Worm (Caenorhabditis elegans): ENCODE results near the gene Y50D4B.6.

Gene Y50D4B.6

DNA sequence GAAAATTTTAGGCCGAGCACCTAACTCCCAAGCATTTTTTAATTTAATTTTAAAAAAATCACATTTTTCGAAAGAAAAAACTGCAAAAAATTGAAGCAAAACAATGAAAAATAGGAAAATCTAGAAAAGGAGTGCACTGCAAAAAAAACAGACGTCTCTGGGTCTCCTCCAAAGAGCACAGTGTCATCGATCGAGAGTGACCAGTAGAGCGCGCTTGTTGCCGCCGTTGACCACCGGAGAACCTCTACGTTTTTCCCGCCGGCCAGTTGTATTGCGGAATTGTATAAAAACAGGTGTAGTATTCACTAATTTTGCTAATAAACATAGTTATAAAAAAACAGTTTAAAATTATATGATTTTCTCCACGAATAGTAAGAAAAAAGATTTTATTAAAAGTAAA is 34.8 kb upstream of the Y50D4B.6 start (continued):
- TF ChIP-seq sea-2 (GFP tag; IDR thresholded peaks at IDR 0.05) (no peak), ceh-58 (GFP tag; IDR thresholded peaks at IDR 0.05) (no peak), cebp-2 (GFP tag; IDR thresholded peaks at IDR 0.05) (no peak), hlh-12 (tag; optimal IDR thresholded peaks at IDR 0.05) (no peak), mcd-1 (GFP tag; IDR thresholded peaks at IDR 0.05) (peak; percentile 68), repo-1 (tag; optimal IDR thresholded peaks at IDR 0.05) (no peak), nhr-90 (tag; optimal IDR thresholded peaks at IDR 0.05) (no peak), lin-26 (GFP tag; IDR thresholded peaks at IDR 0.05) (no peak), lin-35 (GFP tag; optimal IDR thresholded peaks at IDR 0.05) (no peak), dox-1 (GFP tag; IDR thresholded peaks at IDR 0.05) (no peak), snpc-4 (GFP tag; optimal IDR thresholded peaks at IDR 0.05) (no peak), snpc-4 (tag; optimal IDR thresholded peaks at IDR 0.05) (no peak), K11D2.4 (GFP tag; IDR thresholded peaks at IDR 0.05) (no peak), him-1 (tag; optimal IDR thresholded peaks at IDR 0.05) (no peak), ceh-40 (GFP tag; IDR thresholded peaks at IDR 0.05) (no peak), mxl-1 (tag; optimal IDR thresholded peaks at IDR 0.05) (no peak), madf-6 (GFP tag; IDR thresholded peaks at IDR 0.05) (peak; percentile 87), lsy-27 (tag; optimal IDR thresholded peaks at IDR 0.05; ENCODE audit: borderline replicate concordance, insufficient read depth) (no peak), F23B12.7 (tag; optimal IDR thresholded peaks at IDR 0.05; ENCODE audit: insufficient read depth) (no peak), chd-7 (tag; optimal IDR thresholded peaks at IDR 0.05) (no peak), mes-4 (tag; optimal IDR thresholded peaks at IDR 0.05) (no peak), madf-3 (GFP tag; IDR thresholded peaks at IDR 0.05) (no peak)

DNA sequence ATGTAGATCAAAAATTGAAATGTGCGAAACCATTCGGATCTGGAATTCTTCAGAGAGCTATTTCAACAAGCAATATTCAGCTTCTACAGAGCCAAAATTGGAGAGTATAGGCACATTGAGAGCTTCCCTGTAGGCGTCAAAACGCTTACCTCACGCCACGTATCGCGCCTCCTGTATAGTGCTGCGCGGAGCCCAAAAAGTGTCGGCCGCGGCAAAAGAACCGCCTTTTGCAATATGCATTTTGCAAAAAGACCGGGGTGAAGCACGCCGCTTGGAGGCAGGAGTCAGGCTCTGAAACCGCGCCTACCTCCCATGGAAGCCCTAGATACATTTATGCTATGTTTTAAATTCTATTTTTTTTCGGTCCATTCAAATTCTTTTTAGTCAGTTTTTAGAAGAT is 32.5 kb upstream of the Y50D4B.6 start:
- TF ChIP-seq snpc-4 (GFP tag; optimal IDR thresholded peaks at IDR 0.05) (peak; percentile 33), snpc-4 (tag; optimal IDR thresholded peaks at IDR 0.05) (peak in 2 of 4 experiments; percentile 81 to 85), snpc-1.1 (tag; optimal IDR thresholded peaks at IDR 0.05; ENCODE audit: insufficient read depth) (peak; percentile 63), hmg-1.2 (GFP tag; IDR thresholded peaks at IDR 0.05) (peak; percentile 53), tbx-9 (tag; optimal IDR thresholded peaks at IDR 0.05; ENCODE audit: borderline replicate concordance) (no peak)

DNA sequence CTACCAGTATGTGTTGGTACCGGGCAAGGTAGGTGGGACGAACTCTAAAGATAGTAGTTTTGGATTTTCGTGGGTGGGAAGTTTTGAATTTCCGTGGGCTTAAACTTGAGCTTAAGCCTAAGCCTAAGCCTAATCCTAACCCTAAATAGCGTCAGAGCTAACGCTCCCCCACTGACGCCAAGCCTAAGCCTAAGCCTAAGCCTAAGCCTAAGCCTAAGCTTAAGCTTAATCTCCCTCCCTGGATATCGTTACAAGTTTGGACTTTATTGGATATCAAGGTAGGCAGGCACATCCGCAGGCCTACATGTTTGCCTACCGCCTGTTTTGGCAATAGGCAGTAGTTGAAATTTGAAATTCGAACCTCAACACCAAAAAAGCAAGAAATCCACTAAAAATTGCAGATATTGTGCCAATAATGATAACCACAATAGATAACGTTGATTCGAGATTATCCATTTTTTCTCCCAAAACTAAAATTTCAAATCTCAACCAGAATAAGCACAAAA is 31.5 kb upstream of the Y50D4B.6 start, which contains the start of gene K10C9.4:
Gene K10C9.4 (minus strand): TSS at position 456 of the 506 bp plus-strand sequence.
- TF ChIP-seq B0035.1 (tag; optimal IDR thresholded peaks at IDR 0.05), result no peak
- no peak for TF ChIP-seq somi-1 (GFP tag; optimal IDR thresholded peaks at IDR 0.05)
- no peak for TF ChIP-seq chd-7 (tag; optimal IDR thresholded peaks at IDR 0.05)
- no peak for TF ChIP-seq F10E7.11 (tag; optimal IDR thresholded peaks at IDR 0.05)
- no peak for TF ChIP-seq Y95B8A.8 (GFP tag; IDR thresholded peaks at IDR 0.05)
- no peak for TF ChIP-seq T26A5.8 (tag; optimal IDR thresholded peaks at IDR 0.05)
- no peak for TF ChIP-seq ccch-3 (GFP tag; optimal IDR thresholded peaks at IDR 0.05)
- no peak for TF ChIP-seq hmg-1.2 (GFP tag; IDR thresholded peaks at IDR 0.05)

DNA sequence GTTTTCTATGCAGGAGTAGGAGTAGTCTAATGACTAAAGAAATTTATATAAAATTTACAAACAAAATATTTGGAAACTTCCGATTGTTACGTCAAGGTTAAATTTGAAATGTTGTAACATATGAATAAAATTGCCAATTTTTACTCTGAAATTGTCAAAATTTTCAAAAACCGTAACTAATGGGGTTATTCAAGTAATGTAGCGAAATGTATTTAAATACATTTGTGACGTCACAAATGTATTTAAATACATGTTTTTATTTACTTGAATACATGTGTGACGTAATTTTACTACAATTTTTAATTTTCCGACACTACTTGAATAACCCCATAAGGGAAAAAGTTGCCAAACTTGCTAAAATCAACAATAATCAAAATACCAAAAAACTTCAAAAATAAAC is 30.7 kb upstream of the Y50D4B.6 start:
- no peak for TF ChIP-seq T26A5.8 (tag; optimal IDR thresholded peaks at IDR 0.05)

DNA sequence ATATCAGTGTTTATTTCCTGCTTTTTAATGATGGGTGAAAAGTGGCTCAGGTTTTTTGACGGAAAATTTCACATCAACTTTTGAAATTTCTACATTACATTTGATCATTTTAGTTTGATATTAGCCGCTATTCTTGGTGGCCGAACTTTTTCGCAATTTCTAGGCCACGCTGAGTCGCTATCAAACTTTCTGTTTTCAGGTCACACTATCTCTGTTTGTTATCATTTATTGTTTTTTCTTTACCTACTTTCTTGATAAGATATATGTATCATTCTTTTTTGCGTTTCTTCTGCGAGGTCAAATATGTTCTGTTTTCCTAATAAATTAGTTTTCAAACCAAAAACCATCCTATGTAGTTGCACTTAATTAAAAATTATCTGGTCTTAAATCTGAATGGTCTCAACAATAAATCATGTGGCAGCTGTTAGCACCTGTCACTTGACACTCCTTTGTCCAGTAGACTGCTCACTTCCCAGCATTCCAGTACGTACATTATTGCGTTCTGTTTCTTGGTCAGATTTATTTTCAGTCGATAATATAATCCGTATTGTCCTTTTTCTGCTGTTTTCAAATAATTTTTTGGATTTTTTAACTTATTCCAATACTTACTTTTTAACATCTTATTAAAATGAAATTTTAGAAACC is 23.8 kb upstream of the Y50D4B.6 start:
- TF ChIP-seq nhr-80 (tag; optimal IDR thresholded peaks at IDR 0.05), result peak; percentile 74
- no peak for TF ChIP-seq T07F8.4 (tag; optimal IDR thresholded peaks at IDR 0.05)

Measured in whole organism, young adult.